Fruit fly (Drosophila melanogaster) whole organism, wandering third instar larva: Measurements from ENCODE around the gene osp.

Experiments
- Abd-B ChIP-seq: fragments of >200 bp; optimal IDR thresholded peaks from 2 replicates; lab custom pipeline; 2017; ENCODE audit warnings: missing biosample characterization, missing genetic modification characterization
- Dfd ChIP-seq: fragments of >200 bp; optimal IDR thresholded peaks from 2 replicates; lab custom pipeline; 2017; ENCODE audit warnings: missing biosample characterization, missing genetic modification characterization
- Myc ChIP-seq: fragments of >200 bp; optimal IDR thresholded peaks from 2 replicates; lab custom pipeline; 2017
- N ChIP-seq: fragments of >200 bp; optimal IDR thresholded peaks from 2 replicates; lab custom pipeline; 2018; ENCODE audit warnings: missing biosample characterization, missing external identifiers, missing genetic modification characterization
- dl ChIP-seq, 2 experiments: fragments of 175-275, 200-275 bp in 1 of 2; fragments of 200-275 bp in 1 of 2; sonication (Bioruptor generic); optimal IDR thresholded peaks; lab custom pipeline; 2018; ENCODE audit warnings: mild to moderate bottlenecking in 2 of 2, missing biosample characterization in 2 of 2, missing genetic modification characterization in 2 of 2, moderate library complexity in 2 of 2; ENCODE audit not compliant: partially characterized antibody in 2 of 2, insufficient read depth in 1 of 2

DNA sequence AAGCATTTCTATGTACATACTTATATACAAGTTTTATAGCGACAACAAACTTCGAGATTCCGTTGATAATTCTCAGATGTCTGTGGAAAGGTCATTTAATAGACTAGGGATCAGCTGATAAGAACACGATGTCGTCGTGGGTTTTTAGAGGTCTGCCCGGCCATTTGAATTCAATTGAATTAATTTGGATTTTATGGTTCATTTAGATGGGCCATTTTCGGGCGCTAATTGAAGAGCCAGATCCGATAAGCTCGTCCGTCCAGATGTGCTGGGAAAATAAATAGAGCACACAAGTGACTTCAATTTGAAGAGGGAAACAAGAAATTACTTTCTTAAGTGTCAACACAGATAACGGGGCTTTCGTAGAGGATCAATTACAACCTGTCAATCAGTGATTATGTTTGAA, 15.5 kb downstream of the osp start:
- no peak for TF ChIP-seq Myc (lab: Kevin White, UChicago)
- no peak for TF ChIP-seq Abd-B (GFP tag; lab: Kevin White, UChicago)
- TF ChIP-seq dl (GFP tag; optimal IDR thresholded peaks at IDR 0.05; lab: Kevin White, UChicago; ENCODE audit: insufficient read depth in 1 of 2, partially characterized antibody in 2 of 2): no peak
- TF ChIP-seq N: no peak
- no peak for TF ChIP-seq Dfd
